ENCODE assay signal across 1 fruit fly cellular context in genomic region chr3L:780867-781701, dm6.
TF ChIP-seq lines count a peak whose summit lies in the region.

No protein-coding gene starts in this region.

TF ChIP-seq in whole organism, embryonic, 481 proteins besides CTCF, POLR2A, EP300 and RAD21 (continued from another document and continues in another):
- TF ChIP-seq Dref (GFP tag; IDR thresholded peaks at IDR 0.05; lab: Robert Waterston, UW) (peak; percentile 30; the same call in 1 of the 2 replicates), CG14014 (GFP tag; IDR thresholded peaks at IDR 0.05; lab: Robert Waterston, UW) (peak; percentile 97), exex (tag; optimal IDR thresholded peaks at IDR 0.05; lab: Kevin White, UChicago) (peak; percentile 100), hth (optimal IDR thresholded peaks at IDR 0.05; lab: Kevin White, UChicago) (no peak), CG6654 (GFP tag; optimal IDR thresholded peaks at IDR 0.05; lab: Kevin White, UChicago) (peak; percentile 43), CG17612 (GFP tag; IDR thresholded peaks at IDR 0.05; lab: Robert Waterston, UW) (peak; percentile 82), CG10979 (tag; optimal IDR thresholded peaks at IDR 0.05; lab: Kevin White, UChicago) (peak; percentile 85), CG14050 (GFP tag; IDR thresholded peaks at IDR 0.05; lab: Robert Waterston, UW) (peak; percentile 95), en (GFP tag; optimal IDR thresholded peaks at IDR 0.05; lab: Kevin White, UChicago) (peak; percentile 32), YL-1 (GFP tag; optimal IDR thresholded peaks at IDR 0.05; lab: Kevin White, UChicago) (peak; percentile 72), CG10654 (GFP tag; optimal IDR thresholded peaks at IDR 0.05; lab: Kevin White, UChicago) (peak; percentile 70), disco-r (GFP tag; optimal IDR thresholded peaks at IDR 0.05; lab: Kevin White, UChicago) (peak; percentile 14), crc (GFP tag; optimal IDR thresholded peaks at IDR 0.05; lab: Kevin White, UChicago) (peak; percentile 4), CG15011 (GFP tag; optimal IDR thresholded peaks at IDR 0.05; lab: Kevin White, UChicago) (peak; percentile 69), CG7745 (tag; optimal IDR thresholded peaks at IDR 0.05; lab: Kevin White, UChicago) (no peak), pzg (GFP tag; optimal IDR thresholded peaks at IDR 0.05; lab: Kevin White, UChicago) (no peak), ham (GFP tag; IDR thresholded peaks at IDR 0.05; lab: Robert Waterston, UW) (peak; percentile 90), PHDP (tag; optimal IDR thresholded peaks at IDR 0.05; lab: Kevin White, UChicago) (peak; percentile 96), ci (GFP tag; IDR thresholded peaks at IDR 0.05; lab: Robert Waterston, UW) (peak; percentile 98), al (GFP tag; IDR thresholded peaks at IDR 0.05; lab: Robert Waterston, UW) (peak; percentile 96), CG3995 (GFP tag; optimal IDR thresholded peaks at IDR 0.05; lab: Kevin White, UChicago) (peak; percentile 86), ranshi (GFP tag; IDR thresholded peaks at IDR 0.05; lab: Robert Waterston, UW) (peak; percentile 98), GATAe (GFP tag; conservative IDR thresholded peaks at IDR 0.05; lab: Robert Waterston, UW) (peak; percentile 95), gsb-n (tag; optimal IDR thresholded peaks at IDR 0.05; lab: Kevin White, UChicago) (peak; percentile 87), fu2 (GFP tag; optimal IDR thresholded peaks at IDR 0.05; lab: Kevin White, UChicago) (peak; percentile 58), sd (tag; optimal IDR thresholded peaks at IDR 0.05; lab: Kevin White, UChicago) (peak; percentile 67), schlank (tag; optimal IDR thresholded peaks at IDR 0.05; lab: Kevin White, UChicago) (peak; percentile 82), CG11247 (GFP tag; IDR thresholded peaks at IDR 0.05; lab: Robert Waterston, UW) (peak; percentile 97), dmrt11E (tag; optimal IDR thresholded peaks at IDR 0.05; lab: Kevin White, UChicago) (peak; percentile 79), Dip3 (GFP tag; optimal IDR thresholded peaks at IDR 0.05; lab: Kevin White, UChicago) (peak; percentile 81), fd102C (GFP tag; optimal IDR thresholded peaks at IDR 0.05; lab: Kevin White, UChicago) (peak; percentile 17), Atf-2 (GFP tag; optimal IDR thresholded peaks at IDR 0.05; lab: Kevin White, UChicago) (peak; percentile 42), psq (GFP tag; optimal IDR thresholded peaks at IDR 0.05; lab: Kevin White, UChicago) (peak; percentile 74), ATbp (GFP tag; optimal IDR thresholded peaks at IDR 0.05; lab: Kevin White, UChicago) (peak; percentile 92), CG17829 (tag; optimal IDR thresholded peaks at IDR 0.05; lab: Kevin White, UChicago) (peak; percentile 89), CG16779 (GFP tag; IDR thresholded peaks at IDR 0.05; lab: Robert Waterston, UW) (peak; percentile 91), usp (GFP tag; optimal IDR thresholded peaks at IDR 0.05; lab: Kevin White, UChicago) (no peak), stwl (tag; optimal IDR thresholded peaks at IDR 0.05; lab: Kevin White, UChicago) (no peak), Doc2 (GFP tag; IDR thresholded peaks at IDR 0.05; lab: Robert Waterston, UW) (peak; percentile 81), wek (GFP tag; optimal IDR thresholded peaks at IDR 0.05; lab: Kevin White, UChicago) (peak; percentile 47), Bgb (GFP tag; IDR thresholded peaks at IDR 0.05; lab: Robert Waterston, UW; ENCODE audit: partially characterized antibody) (peak; percentile 24; the same call in 1 of the 2 replicates), HmgZ (tag; optimal IDR thresholded peaks at IDR 0.05; lab: Kevin White, UChicago) (peak; percentile 89), luna (GFP tag; optimal IDR thresholded peaks at IDR 0.05; lab: Kevin White, UChicago) (no peak), lov (optimal IDR thresholded peaks at IDR 0.05; lab: Kevin White, UChicago) (no peak), lov (GFP tag; IDR thresholded peaks at IDR 0.05; lab: Robert Waterston, UW) (peak; percentile 94), CG10147 (GFP tag; optimal IDR thresholded peaks at IDR 0.05; lab: Kevin White, UChicago) (peak; percentile 71), zfh2 (GFP tag; optimal IDR thresholded peaks at IDR 0.05; lab: Kevin White, UChicago) (peak; percentile 77), B-H2 (GFP tag; optimal IDR thresholded peaks at IDR 0.05; lab: Kevin White, UChicago) (peak; percentile 88), CG33557 (GFP tag; optimal IDR thresholded peaks at IDR 0.05; lab: Kevin White, UChicago) (peak; percentile 52), CG13894 (tag; optimal IDR thresholded peaks at IDR 0.05; lab: Kevin White, UChicago) (peak; percentile 71), CG7271 (tag; optimal IDR thresholded peaks at IDR 0.05; lab: Kevin White, UChicago) (no peak), lbe (GFP tag; optimal IDR thresholded peaks at IDR 0.05; lab: Kevin White, UChicago) (peak; percentile 73), lilli (GFP tag; optimal IDR thresholded peaks at IDR 0.05; lab: Kevin White, UChicago) (peak; percentile 92), CG4282 (GFP tag; optimal IDR thresholded peaks at IDR 0.05; lab: Kevin White, UChicago) (no peak), CG6765 (GFP tag; optimal IDR thresholded peaks at IDR 0.05; lab: Kevin White, UChicago) (peak; percentile 77), chinmo (GFP tag; IDR thresholded peaks at IDR 0.05; lab: Robert Waterston, UW; ENCODE audit: partially characterized antibody) (0 out of 4 replicates have a peak, but pooled peaks have one; percentile 69), CG15073 (GFP tag; optimal IDR thresholded peaks at IDR 0.05; lab: Kevin White, UChicago) (peak; percentile 55), CG13775 (GFP tag; optimal IDR thresholded peaks at IDR 0.05; lab: Kevin White, UChicago) (peak; percentile 90), odd (GFP tag; optimal IDR thresholded peaks at IDR 0.05; lab: Kevin White, UChicago) (peak; percentile 89), CG17186 (GFP tag; optimal IDR thresholded peaks at IDR 0.05; lab: Kevin White, UChicago) (no peak), CG7987 (GFP tag; optimal IDR thresholded peaks at IDR 0.05; lab: Kevin White, UChicago) (peak; percentile 22), vvl (GFP tag; IDR thresholded peaks at IDR 0.05; lab: Robert Waterston, UW) (peak; percentile 98), wdn (GFP tag; IDR thresholded peaks at IDR 0.05; lab: Robert Waterston, UW) (peak; percentile 96), Aef1 (GFP tag; IDR thresholded peaks at IDR 0.05; lab: Robert Waterston, UW) (peak; percentile 97), BtbVII (GFP tag; optimal IDR thresholded peaks at IDR 0.05; lab: Kevin White, UChicago) (peak; percentile 87), yki (optimal IDR thresholded peaks at IDR 0.05; lab: Kevin White, UChicago) (no peak), CG8290 (GFP tag; optimal IDR thresholded peaks at IDR 0.05; lab: Kevin White, UChicago) (peak; percentile 60), CG8290 (tag; optimal IDR thresholded peaks at IDR 0.05; lab: Kevin White, UChicago) (peak in 1 of 2 experiments; percentile 63), NC2β (GFP tag; optimal IDR thresholded peaks at IDR 0.05; lab: Kevin White, UChicago) (peak; percentile 49), ap (GFP tag; IDR thresholded peaks at IDR 0.05; lab: Robert Waterston, UW) (peak; percentile 91), btn (GFP tag; optimal IDR thresholded peaks at IDR 0.05; lab: Kevin White, UChicago) (no peak), CG11456 (GFP tag; IDR thresholded peaks at IDR 0.05; lab: Robert Waterston, UW) (peak; percentile 96), crol (GFP tag; IDR thresholded peaks at IDR 0.05; lab: Robert Waterston, UW) (peak; percentile 92), slp2 (GFP tag; optimal IDR thresholded peaks at IDR 0.05; lab: Kevin White, UChicago) (peak; percentile 65), Xrp1 (GFP tag; IDR thresholded peaks at IDR 0.05; lab: Robert Waterston, UW) (peak; percentile 97), D (optimal IDR thresholded peaks at IDR 0.05; lab: Kevin White, UChicago) (no peak), D (GFP tag; optimal IDR thresholded peaks at IDR 0.05; lab: Kevin White, UChicago) (peak; percentile 78), CG1233 (GFP tag; optimal IDR thresholded peaks at IDR 0.05; lab: Kevin White, UChicago) (peak; percentile 78), ab (GFP tag; optimal IDR thresholded peaks at IDR 0.05; lab: Kevin White, UChicago) (peak; percentile 56), nerfin-1 (tag; optimal IDR thresholded peaks at IDR 0.05; lab: Kevin White, UChicago) (peak; percentile 65), h (optimal IDR thresholded peaks at IDR 0.05; lab: Kevin White, UChicago) (no peak), dm (GFP tag; optimal IDR thresholded peaks at IDR 0.05; lab: Kevin White, UChicago) (peak; percentile 20), Doc3 (GFP tag; IDR thresholded peaks at IDR 0.05; lab: Robert Waterston, UW; ENCODE audit: partially characterized antibody) (no peak), CG11695 (GFP tag; IDR thresholded peaks at IDR 0.05; lab: Robert Waterston, UW) (peak; percentile 96), ewg (GFP tag; optimal IDR thresholded peaks at IDR 0.05; lab: Kevin White, UChicago) (peak; percentile 81), CG4820 (GFP tag; optimal IDR thresholded peaks at IDR 0.05; lab: Kevin White, UChicago) (peak; percentile 82), CG12155 (GFP tag; optimal IDR thresholded peaks at IDR 0.05; lab: Kevin White, UChicago) (peak; percentile 92), nmo (GFP tag; optimal IDR thresholded peaks at IDR 0.05; lab: Kevin White, UChicago) (peak; percentile 93), Optix (GFP tag; IDR thresholded peaks at IDR 0.05; lab: Robert Waterston, UW) (peak; percentile 94), stc (GFP tag; IDR thresholded peaks at IDR 0.05; lab: Robert Waterston, UW) (peak; percentile 95), nom (GFP tag; optimal IDR thresholded peaks at IDR 0.05; lab: Kevin White, UChicago) (peak; percentile 70), CG16813 (GFP tag; IDR thresholded peaks at IDR 0.05; lab: Robert Waterston, UW; ENCODE audit: partially characterized antibody) (no peak), sna (GFP tag; IDR thresholded peaks at IDR 0.05; lab: Robert Waterston, UW; ENCODE audit: partially characterized antibody) (no peak), CG9817 (tag; optimal IDR thresholded peaks at IDR 0.05; lab: Kevin White, UChicago) (peak; percentile 95), E2f1 (GFP tag; IDR thresholded peaks at IDR 0.05; lab: Robert Waterston, UW) (peak; percentile 97), CG31388 (GFP tag; optimal IDR thresholded peaks at IDR 0.05; lab: Kevin White, UChicago) (peak; percentile 72), Gsc (GFP tag; IDR thresholded peaks at IDR 0.05; lab: Robert Waterston, UW) (peak; percentile 85), Dek (tag; optimal IDR thresholded peaks at IDR 0.05; lab: Kevin White, UChicago) (peak; percentile 95), Xbp1 (GFP tag; optimal IDR thresholded peaks at IDR 0.05; lab: Kevin White, UChicago) (peak; percentile 94), CG16863 (GFP tag; optimal IDR thresholded peaks at IDR 0.05; lab: Kevin White, UChicago) (peak; percentile 66), chm (GFP tag; IDR thresholded peaks at IDR 0.05; lab: Robert Waterston, UW) (peak; percentile 96), zen (tag; optimal IDR thresholded peaks at IDR 0.05; lab: Kevin White, UChicago) (peak; percentile 43), Oli (tag; optimal IDR thresholded peaks at IDR 0.05; lab: Kevin White, UChicago) (peak; percentile 94), CG34224 (GFP tag; IDR thresholded peaks at IDR 0.05; lab: Robert Waterston, UW; ENCODE audit: partially characterized antibody) (no peak), E2f2 (GFP tag; IDR thresholded peaks at IDR 0.05; lab: Robert Waterston, UW) (peak; percentile 82), CG32772 (GFP tag; IDR thresholded peaks at IDR 0.05; lab: Robert Waterston, UW) (peak; percentile 96), CG43689 (GFP tag; IDR thresholded peaks at IDR 0.05; lab: Robert Waterston, UW) (peak; percentile 85), mirr (GFP tag; optimal IDR thresholded peaks at IDR 0.05; lab: Kevin White, UChicago) (peak; percentile 99), CG12219 (GFP tag; optimal IDR thresholded peaks at IDR 0.05; lab: Kevin White, UChicago) (peak; percentile 83), gem (tag; optimal IDR thresholded peaks at IDR 0.05; lab: Kevin White, UChicago) (peak; percentile 96), jing (GFP tag; optimal IDR thresholded peaks at IDR 0.05; lab: Kevin White, UChicago) (peak; percentile 82), CG15479 (GFP tag; optimal IDR thresholded peaks at IDR 0.05; lab: Kevin White, UChicago) (no peak), CG5245 (GFP tag; optimal IDR thresholded peaks at IDR 0.05; lab: Kevin White, UChicago) (peak; percentile 74), p53 (GFP tag; optimal IDR thresholded peaks at IDR 0.05; lab: Kevin White, UChicago) (no peak), br (optimal IDR thresholded peaks at IDR 0.05; lab: Kevin White, UChicago) (no peak), fd64A (GFP tag; optimal IDR thresholded peaks at IDR 0.05; lab: Kevin White, UChicago) (peak; percentile 45), tx (GFP tag; optimal IDR thresholded peaks at IDR 0.05; lab: Kevin White, UChicago) (peak; percentile 63), Myb (GFP tag; optimal IDR thresholded peaks at IDR 0.05; lab: Kevin White, UChicago) (peak; percentile 35), Deaf1 (tag; optimal IDR thresholded peaks at IDR 0.05; lab: Kevin White, UChicago) (peak; percentile 79), CG10959 (GFP tag; IDR thresholded peaks at IDR 0.05; lab: Robert Waterston, UW) (peak; percentile 84), ftz-f1 (GFP tag; optimal IDR thresholded peaks at IDR 0.05; lab: Kevin White, UChicago) (peak; percentile 43), peb (GFP tag; IDR thresholded peaks at IDR 0.05; lab: Robert Waterston, UW) (peak; percentile 93), Lpt (GFP tag; optimal IDR thresholded peaks at IDR 0.05; lab: Kevin White, UChicago) (no peak), danr (GFP tag; IDR thresholded peaks at IDR 0.05; lab: Robert Waterston, UW) (peak; percentile 93), CG8765 (GFP tag; IDR thresholded peaks at IDR 0.05; lab: Robert Waterston, UW) (peak; percentile 84), CG4854 (GFP tag; optimal IDR thresholded peaks at IDR 0.05; lab: Kevin White, UChicago) (peak; percentile 70), Max (GFP tag; optimal IDR thresholded peaks at IDR 0.05; lab: Kevin White, UChicago) (peak; percentile 80), gsb (GFP tag; IDR thresholded peaks at IDR 0.05; lab: Robert Waterston, UW) (peak; percentile 95), klu (GFP tag; IDR thresholded peaks at IDR 0.05; lab: Robert Waterston, UW) (peak; percentile 91), hb (GFP tag; IDR thresholded peaks at IDR 0.05; lab: Robert Waterston, UW; ENCODE audit: partially characterized antibody) (no peak), Ets97D (GFP tag; optimal IDR thresholded peaks at IDR 0.05; lab: Kevin White, UChicago) (peak; percentile 49), NFAT (GFP tag; IDR thresholded peaks at IDR 0.05; lab: Robert Waterston, UW) (peak; percentile 93), mam (GFP tag; optimal IDR thresholded peaks at IDR 0.05; lab: Kevin White, UChicago) (peak; percentile 81)
